Worm (Caenorhabditis elegans) whole organism, L3 larva: ENCODE results near the gene dmsr-15.

Source experiments
- R02D3.7 ChIP-seq: fragments of 150-350 bp; optimal IDR thresholded peaks from 2 replicates; lab custom pipeline; 2014; ENCODE audit warnings: missing biosample characterization, missing genetic modification characterization
- aly-2 ChIP-seq: fragments of 150-350 bp; optimal IDR thresholded peaks from 2 replicates; lab custom pipeline; 2014; ENCODE audit warnings: missing biosample characterization, missing genetic modification characterization
- ama-1 ChIP-seq: fragments of 150-350 bp; optimal IDR thresholded peaks from 2 replicates; lab custom pipeline; 2018
- ceh-9 ChIP-seq: sonication (generic microtip); optimal IDR thresholded peaks from 2 replicates; lab custom pipeline; 2018; ENCODE audit warnings: missing biosample characterization, missing genetic modification characterization
- egl-27 ChIP-seq: sonication (generic microtip); optimal IDR thresholded peaks from 4 replicates; lab custom pipeline; 2017; ENCODE audit warnings: missing biosample characterization, missing genetic modification reagents, missing genetic modification characterization
- elt-1 ChIP-seq: fragments of 150-350 bp; optimal IDR thresholded peaks from 2 replicates; lab custom pipeline; 2014; ENCODE audit warnings: missing biosample characterization, missing genetic modification characterization
- elt-3 ChIP-seq, 3 experiments: fragments of 150-350 bp in 1 of 3; sonication (generic microtip) in 2 of 3; optimal IDR thresholded peaks; 2 replicates in 2 of 3; 4 replicates in 1 of 3; lab custom pipeline; 2014 to 2017; ENCODE audit warnings: missing biosample characterization in 3 of 3, missing genetic modification characterization in 3 of 3
- eor-1 ChIP-seq, 2 experiments: fragments of 150-350 bp; optimal IDR thresholded peaks; 2 replicates each; lab custom pipeline; 2014 to 2018; ENCODE audit warnings: missing biosample characterization in 2 of 2, missing genetic modification characterization in 2 of 2
- fkh-10 ChIP-seq: sonication (generic microtip); optimal IDR thresholded peaks from 2 replicates; lab custom pipeline; 2017; ENCODE audit warnings: missing biosample characterization, missing genetic modification reagents, missing genetic modification characterization
- fos-1 ChIP-seq: fragments of 150-350 bp; optimal IDR thresholded peaks from 2 replicates; lab custom pipeline; 2014; ENCODE audit warnings: missing biosample characterization, missing genetic modification characterization
- jun-1 ChIP-seq: fragments of 150-350 bp; optimal IDR thresholded peaks from 2 replicates; lab custom pipeline; 2014; ENCODE audit warnings: missing biosample characterization, missing genetic modification reagents, missing genetic modification characterization
- lin-15B ChIP-seq: fragments of 150-350 bp; optimal IDR thresholded peaks from 2 replicates; lab custom pipeline; 2014; ENCODE audit warnings: missing biosample characterization, missing genetic modification characterization
- lin-39 ChIP-seq: fragments of 150-350 bp; optimal IDR thresholded peaks from 2 replicates; lab custom pipeline; 2018; ENCODE audit warnings: missing biosample characterization, missing genetic modification reagents, missing genetic modification characterization
- lsy-12 ChIP-seq: sonication (generic microtip); optimal IDR thresholded peaks from 2 replicates; lab custom pipeline; 2016; ENCODE audit warnings: mild to moderate bottlenecking, missing genetic modification characterization, missing compliant biosample characterization
- mdl-1 ChIP-seq: fragments of 150-350 bp; optimal IDR thresholded peaks from 2 replicates; lab custom pipeline; 2014; ENCODE audit warnings: missing biosample characterization, missing genetic modification characterization
- nhr-11 ChIP-seq: fragments of 150-350 bp; optimal IDR thresholded peaks from 2 replicates; lab custom pipeline; 2014; ENCODE audit warnings: missing biosample characterization, missing genetic modification characterization
- nhr-23 ChIP-seq: fragments of 150-350 bp; optimal IDR thresholded peaks from 2 replicates; lab custom pipeline; 2014; ENCODE audit warnings: missing biosample characterization, missing genetic modification reagents, missing genetic modification characterization
- nhr-237 ChIP-seq: fragments of 150-350 bp; optimal IDR thresholded peaks from 2 replicates; lab custom pipeline; 2014; ENCODE audit warnings: missing biosample characterization, missing genetic modification characterization
- nhr-25 ChIP-seq: sonication (generic microtip); optimal IDR thresholded peaks from 2 replicates; lab custom pipeline; 2017; ENCODE audit warnings: missing biosample characterization, missing genetic modification characterization
- nhr-76 ChIP-seq: fragments of 150-350 bp; sonication (generic microtip); optimal IDR thresholded peaks from 5 replicates; lab custom pipeline; 2014; ENCODE audit warnings: missing biosample characterization, missing genetic modification characterization
- pha-4 ChIP-seq: fragments of 150-350 bp; optimal IDR thresholded peaks from 2 replicates; lab custom pipeline; 2014; ENCODE audit warnings: missing biosample characterization, missing genetic modification reagents, missing genetic modification characterization
- sea-2 ChIP-seq: fragments of 150-350 bp; sonication (generic microtip); optimal IDR thresholded peaks from 4 replicates; lab custom pipeline; 2014; ENCODE audit warnings: missing biosample characterization, missing genetic modification reagents, missing genetic modification characterization
- skn-1 ChIP-seq: fragments of 150-350 bp; optimal IDR thresholded peaks from 2 replicates; lab custom pipeline; 2014; ENCODE audit warnings: missing biosample characterization, missing genetic modification characterization
- snpc-4 ChIP-seq: fragments of 150-350 bp; optimal IDR thresholded peaks from 2 replicates; lab custom pipeline; 2014; ENCODE audit warnings: missing biosample characterization, missing genetic modification characterization
- unc-62 ChIP-seq: fragments of 150-350 bp; sonication (generic microtip); optimal IDR thresholded peaks from 4 replicates; lab custom pipeline; 2014; ENCODE audit warnings: missing biosample characterization, missing genetic modification reagents, missing genetic modification characterization
- zag-1 ChIP-seq: fragments of 150-350 bp; optimal IDR thresholded peaks from 2 replicates; lab custom pipeline; 2014; ENCODE audit warnings: missing biosample characterization, missing genetic modification characterization
- ztf-11 ChIP-seq: fragments of 150-350 bp; optimal IDR thresholded peaks from 2 replicates; lab custom pipeline; 2014; ENCODE audit warnings: missing biosample characterization, missing genetic modification characterization
- ztf-4 ChIP-seq: fragments of 150-350 bp; optimal IDR thresholded peaks from 2 replicates; lab custom pipeline; 2014; ENCODE audit warnings: missing biosample characterization, missing genetic modification characterization

dmsr-15 gene

ce11 chrV:6780676-6781075, 48.0 kb downstream of the dmsr-15 start:
- TF ChIP-seq egl-27 (tag; lab: Kevin White, UChicago) (no peak), sea-2 (GFP tag; lab: Kevin White, UChicago) (no peak), ztf-4 (tag; lab: Kevin White, UChicago) (no peak), lsy-12 (tag; lab: Kevin White, UChicago) (no peak), fkh-10 (no peak), aly-2 (no peak), elt-1 (tag; lab: Kevin White, UChicago) (no peak), lin-39 (tag; lab: Kevin White, UChicago) (no peak), nhr-76 (tag; lab: Kevin White, UChicago) (no peak), mdl-1 (no peak), ceh-9 (no peak), ztf-11 (tag; lab: Kevin White, UChicago) (no peak), jun-1 (tag; lab: Kevin White, UChicago) (no peak), nhr-25 (no peak)

- no peak for TF ChIP-seq lin-39 (tag; lab: Kevin White, UChicago)
- no peak for TF ChIP-seq nhr-76 (tag; lab: Kevin White, UChicago)
- TF ChIP-seq nhr-11 (tag; lab: Kevin White, UChicago) = no peak
- TF ChIP-seq skn-1 (tag; lab: Kevin White, UChicago) = no peak
- TF ChIP-seq zag-1 (tag; lab: Kevin White, UChicago) = no peak
- no peak for TF ChIP-seq snpc-4 (tag; lab: Kevin White, UChicago)
- no peak for TF ChIP-seq nhr-23 (tag; lab: Kevin White, UChicago)
- TF ChIP-seq fos-1 = no peak
- no peak for TF ChIP-seq nhr-237 (tag; lab: Kevin White, UChicago)
- TF ChIP-seq lin-15B = no peak
- TF ChIP-seq elt-3 (tag; optimal IDR thresholded peaks at IDR 0.05; lab: Kevin White, UChicago) = no peak
- TF ChIP-seq sea-2 (GFP tag; lab: Kevin White, UChicago) = no peak
- no peak for TF ChIP-seq ama-1 (lab: Kevin White, UChicago)
- TF ChIP-seq eor-1 (tag; optimal IDR thresholded peaks at IDR 0.05; lab: Kevin White, UChicago) = no peak
- no peak for TF ChIP-seq unc-62 (GFP tag; lab: Kevin White, UChicago)
- no peak for TF ChIP-seq mdl-1
- TF ChIP-seq R02D3.7 (tag; lab: Kevin White, UChicago) = no peak
Observed at ce11 chrV:6780166-6780565, 48.5 kb downstream of the dmsr-15 start, which contains the start of gene ZC404.15. Gene ZC404.15 (plus strand): TSS chrV:6780466.

ce11 chrV:6778457-6778856, 50.2 kb downstream of the dmsr-15 start:
- no peak for TF ChIP-seq pha-4 (tag; lab: Kevin White, UChicago)
